Worm (Caenorhabditis elegans) whole organism, L3 larva: ENCODE data around the gene jmjd-3.3.

Experiments used
- ZK546.5 ChIP-seq: sonication (generic microtip); optimal IDR thresholded peaks from 2 replicates; lab custom pipeline; 2017; ENCODE audit warnings: missing biosample characterization, missing genetic modification characterization
- aly-2 ChIP-seq: fragments of 150-350 bp; optimal IDR thresholded peaks from 2 replicates; lab custom pipeline; 2014; ENCODE audit warnings: missing biosample characterization, missing genetic modification characterization
- ama-1 ChIP-seq: fragments of 150-350 bp; optimal IDR thresholded peaks from 2 replicates; lab custom pipeline; 2018
- ceh-16 ChIP-seq: sonication (generic microtip); optimal IDR thresholded peaks from 2 replicates; lab custom pipeline; 2017; ENCODE audit warnings: missing biosample characterization, missing genetic modification characterization
- ceh-28 ChIP-seq: fragments of 150-350 bp; optimal IDR thresholded peaks from 2 replicates; lab custom pipeline; 2014; ENCODE audit warnings: missing biosample characterization, missing genetic modification reagents, missing genetic modification characterization
- ceh-82 ChIP-seq: fragments of 150-350 bp; optimal IDR thresholded peaks from 2 replicates; lab custom pipeline; 2014; ENCODE audit warnings: missing biosample characterization, missing genetic modification characterization
- ceh-9 ChIP-seq: sonication (generic microtip); optimal IDR thresholded peaks from 2 replicates; lab custom pipeline; 2018; ENCODE audit warnings: missing biosample characterization, missing genetic modification characterization
- daf-12 ChIP-seq: fragments of 150-350 bp; optimal IDR thresholded peaks from 2 replicates; lab custom pipeline; 2014; ENCODE audit warnings: missing biosample characterization, missing genetic modification reagents, missing genetic modification characterization
- egl-5 ChIP-seq: fragments of 150-350 bp; optimal IDR thresholded peaks from 2 replicates; lab custom pipeline; 2017; ENCODE audit warnings: missing biosample characterization, missing genetic modification reagents, missing genetic modification characterization, inconsistent platforms
- elt-2 ChIP-seq: sonication (generic microtip); optimal IDR thresholded peaks from 2 replicates; lab custom pipeline; 2016; ENCODE audit warnings: missing genetic modification reagents, mild to moderate bottlenecking, missing genetic modification characterization, missing compliant biosample characterization
- elt-3 ChIP-seq, 3 experiments: fragments of 150-350 bp in 1 of 3; sonication (generic microtip) in 2 of 3; optimal IDR thresholded peaks; 2 replicates in 2 of 3; 4 replicates in 1 of 3; lab custom pipeline; 2014 to 2017; ENCODE audit warnings: missing biosample characterization in 3 of 3, missing genetic modification characterization in 3 of 3
- eor-1 ChIP-seq, 2 experiments: fragments of 150-350 bp; optimal IDR thresholded peaks; 2 replicates each; lab custom pipeline; 2014 to 2018; ENCODE audit warnings: missing biosample characterization in 2 of 2, missing genetic modification characterization in 2 of 2
- fkh-10 ChIP-seq: sonication (generic microtip); optimal IDR thresholded peaks from 2 replicates; lab custom pipeline; 2017; ENCODE audit warnings: missing biosample characterization, missing genetic modification reagents, missing genetic modification characterization
- fkh-2 ChIP-seq: fragments of 150-350 bp; optimal IDR thresholded peaks from 2 replicates; lab custom pipeline; 2014; ENCODE audit warnings: missing biosample characterization, missing genetic modification reagents, missing genetic modification characterization
- fos-1 ChIP-seq: fragments of 150-350 bp; optimal IDR thresholded peaks from 2 replicates; lab custom pipeline; 2014; ENCODE audit warnings: missing biosample characterization, missing genetic modification characterization
- hmg-11 ChIP-seq: sonication (generic microtip); optimal IDR thresholded peaks from 2 replicates; lab custom pipeline; 2016; ENCODE audit warnings: missing genetic modification characterization, missing compliant biosample characterization
- jun-1 ChIP-seq: fragments of 150-350 bp; optimal IDR thresholded peaks from 2 replicates; lab custom pipeline; 2014; ENCODE audit warnings: missing biosample characterization, missing genetic modification reagents, missing genetic modification characterization
- lin-39 ChIP-seq: fragments of 150-350 bp; optimal IDR thresholded peaks from 2 replicates; lab custom pipeline; 2018; ENCODE audit warnings: missing biosample characterization, missing genetic modification reagents, missing genetic modification characterization
- lsy-12 ChIP-seq: sonication (generic microtip); optimal IDR thresholded peaks from 2 replicates; lab custom pipeline; 2016; ENCODE audit warnings: mild to moderate bottlenecking, missing genetic modification characterization, missing compliant biosample characterization
- mdl-1 ChIP-seq: fragments of 150-350 bp; optimal IDR thresholded peaks from 2 replicates; lab custom pipeline; 2014; ENCODE audit warnings: missing biosample characterization, missing genetic modification characterization
- nfya-1 ChIP-seq: sonication (generic microtip); optimal IDR thresholded peaks from 2 replicates; lab custom pipeline; 2017; ENCODE audit warnings: missing genetic modification characterization, mild to moderate bottlenecking, missing compliant biosample characterization, antibody characterized with exemption, moderate library complexity; ENCODE audit not compliant: insufficient read depth
- nhr-11 ChIP-seq: fragments of 150-350 bp; optimal IDR thresholded peaks from 2 replicates; lab custom pipeline; 2014; ENCODE audit warnings: missing biosample characterization, missing genetic modification characterization
- nhr-23 ChIP-seq: fragments of 150-350 bp; optimal IDR thresholded peaks from 2 replicates; lab custom pipeline; 2014; ENCODE audit warnings: missing biosample characterization, missing genetic modification reagents, missing genetic modification characterization
- nhr-237 ChIP-seq: fragments of 150-350 bp; optimal IDR thresholded peaks from 2 replicates; lab custom pipeline; 2014; ENCODE audit warnings: missing biosample characterization, missing genetic modification characterization
- nhr-28 ChIP-seq: fragments of 150-350 bp; optimal IDR thresholded peaks from 2 replicates; lab custom pipeline; 2014; ENCODE audit warnings: missing biosample characterization, missing genetic modification characterization
- nhr-43 ChIP-seq: sonication (generic microtip); optimal IDR thresholded peaks from 2 replicates; lab custom pipeline; 2016; ENCODE audit warnings: mild to moderate bottlenecking, missing genetic modification characterization, missing compliant biosample characterization; ENCODE audit not compliant: poor library complexity, severe bottlenecking
- nhr-67 ChIP-seq: fragments of 150-350 bp; optimal IDR thresholded peaks from 2 replicates; lab custom pipeline; 2014; ENCODE audit warnings: missing biosample characterization, missing genetic modification characterization
- nhr-77 ChIP-seq: fragments of 150-350 bp; optimal IDR thresholded peaks from 2 replicates; lab custom pipeline; 2014; ENCODE audit warnings: missing biosample characterization, missing genetic modification characterization
- pha-4 ChIP-seq: fragments of 150-350 bp; optimal IDR thresholded peaks from 2 replicates; lab custom pipeline; 2014; ENCODE audit warnings: missing biosample characterization, missing genetic modification reagents, missing genetic modification characterization
- pqm-1 ChIP-seq: fragments of 150-350 bp; optimal IDR thresholded peaks from 2 replicates; lab custom pipeline; 2017; ENCODE audit warnings: missing biosample characterization, missing genetic modification characterization, inconsistent platforms
- sea-2 ChIP-seq: fragments of 150-350 bp; sonication (generic microtip); optimal IDR thresholded peaks from 4 replicates; lab custom pipeline; 2014; ENCODE audit warnings: missing biosample characterization, missing genetic modification reagents, missing genetic modification characterization
- skn-1 ChIP-seq: fragments of 150-350 bp; optimal IDR thresholded peaks from 2 replicates; lab custom pipeline; 2014; ENCODE audit warnings: missing biosample characterization, missing genetic modification characterization
- snpc-4 ChIP-seq: fragments of 150-350 bp; optimal IDR thresholded peaks from 2 replicates; lab custom pipeline; 2014; ENCODE audit warnings: missing biosample characterization, missing genetic modification characterization
- tbx-2 ChIP-seq: sonication (generic microtip); optimal IDR thresholded peaks from 2 replicates; lab custom pipeline; 2016; ENCODE audit warnings: mild to moderate bottlenecking, missing genetic modification characterization, missing compliant biosample characterization
- unc-39 ChIP-seq: sonication (generic microtip); optimal IDR thresholded peaks from 4 replicates; lab custom pipeline; 2017; ENCODE audit warnings: missing biosample characterization, missing genetic modification characterization
- zag-1 ChIP-seq: fragments of 150-350 bp; optimal IDR thresholded peaks from 2 replicates; lab custom pipeline; 2014; ENCODE audit warnings: missing biosample characterization, missing genetic modification characterization
- ztf-4 ChIP-seq: fragments of 150-350 bp; optimal IDR thresholded peaks from 2 replicates; lab custom pipeline; 2014; ENCODE audit warnings: missing biosample characterization, missing genetic modification characterization

Gene jmjd-3.3

ce11 chrX:13399221-13399620 lies 37.0 kb upstream of the jmjd-3.3 start, which contains the start of gene F02C12.2:
Gene F02C12.2, minus strand, starts transcription at chrX:13399321.
- TF ChIP-seq pqm-1 (tag; lab: Kevin White, UChicago): no peak
- no peak for TF ChIP-seq eor-1 (tag; optimal IDR thresholded peaks at IDR 0.05; lab: Kevin White, UChicago)
- TF ChIP-seq fos-1 (tag; lab: Kevin White, UChicago): no peak
- no peak for TF ChIP-seq daf-12 (tag; lab: Kevin White, UChicago)
- no peak for TF ChIP-seq tbx-2 (tag; lab: Kevin White, UChicago)
- no peak for TF ChIP-seq aly-2 (tag; lab: Kevin White, UChicago)
- TF ChIP-seq ceh-28 (tag; lab: Kevin White, UChicago): no peak
- no peak for TF ChIP-seq snpc-4 (tag; lab: Kevin White, UChicago)

- TF ChIP-seq skn-1 (no peak), fkh-10 (GFP tag; lab: Kevin White, UChicago) (no peak), nhr-43 (tag; lab: Kevin White, UChicago) (no peak), nhr-23 (no peak), hmg-11 (tag; lab: Kevin White, UChicago) (no peak), pha-4 (tag; lab: Kevin White, UChicago) (peak; percentile 90), unc-39 (tag; lab: Kevin White, UChicago) (no peak), sea-2 (GFP tag; lab: Kevin White, UChicago) (no peak), nhr-77 (tag; lab: Kevin White, UChicago) (no peak), ama-1 (no peak), ceh-82 (tag; lab: Kevin White, UChicago) (no peak), ceh-16 (no peak), tbx-2 (tag; lab: Kevin White, UChicago) (no peak), ztf-4 (tag; lab: Kevin White, UChicago) (no peak), nfya-1 (tag; lab: Kevin White, UChicago) (peak; percentile 3), nhr-67 (no peak), snpc-4 (tag; lab: Kevin White, UChicago) (no peak), fos-1 (tag; lab: Kevin White, UChicago) (no peak), nhr-28 (no peak), fkh-2 (no peak), pqm-1 (tag; lab: Kevin White, UChicago) (peak; percentile 62), mdl-1 (tag; lab: Kevin White, UChicago) (no peak), elt-2 (tag; lab: Kevin White, UChicago) (peak; percentile 43), nhr-237 (tag; lab: Kevin White, UChicago) (no peak), ZK546.5 (tag; lab: Kevin White, UChicago) (no peak), egl-5 (no peak), nhr-11 (tag; lab: Kevin White, UChicago) (no peak), lsy-12 (tag; lab: Kevin White, UChicago) (no peak), elt-3 (tag; optimal IDR thresholded peaks at IDR 0.05; lab: Kevin White, UChicago) (no peak)
- TF ChIP-seq, all 47 proteins: peak for 4
These were observed 34.9 kb upstream of the jmjd-3.3 start for ce11 chrX:13401311-13401710.

ce11 chrX:13401783-13402182 lies 34.4 kb upstream of the jmjd-3.3 start, which contains the start of gene F02C12.1:
Gene F02C12.1, plus strand, starts transcription at chrX:13402083.
- TF ChIP-seq aly-2 (tag; lab: Kevin White, UChicago): no peak
- TF ChIP-seq zag-1 (tag; lab: Kevin White, UChicago): no peak
- TF ChIP-seq elt-2 (tag; lab: Kevin White, UChicago): no peak
- TF ChIP-seq ceh-9 (tag; lab: Kevin White, UChicago): no peak
- TF ChIP-seq unc-39 (tag; lab: Kevin White, UChicago): no peak
- no peak for TF ChIP-seq nhr-237 (tag; lab: Kevin White, UChicago)
- no peak for TF ChIP-seq mdl-1 (tag; lab: Kevin White, UChicago)

- TF ChIP-seq elt-2 (tag; lab: Kevin White, UChicago) (peak; percentile 47), lin-39 (tag; lab: Kevin White, UChicago) (no peak), ZK546.5 (tag; lab: Kevin White, UChicago) (no peak), pha-4 (tag; lab: Kevin White, UChicago) (no peak), jun-1 (tag; lab: Kevin White, UChicago) (no peak), pqm-1 (tag; lab: Kevin White, UChicago) (peak; percentile 50), ztf-4 (tag; lab: Kevin White, UChicago) (no peak)
These were observed 26.7 kb upstream of the jmjd-3.3 start, which contains the start of the genes cyp-13B1 and C29F7.1 for ce11 chrX:13409543-13409942. Gene cyp-13B1, minus strand, starts transcription at chrX:13409643. Gene C29F7.1, plus strand, starts transcription at chrX:13409936.
